Fruit fly (Drosophila melanogaster) whole organism, embryonic: ENCODE data around the gene CG12253.
A peak's percentile ranks its signal among the peaks of the same experiment; 100 is the strongest.

ENCODE experiments used
- Adf1 ChIP-seq: fragments of 200-800 bp; sonication (Bioruptor generic); IDR thresholded peaks from 2 replicates; pipeline ENCODE4 v1.3.6; 2022; ENCODE audit warnings: missing biosample characterization, missing genetic modification characterization
- Antp ChIP-seq: fragments of 200-800 bp; sonication (Bioruptor generic); optimal IDR thresholded peaks from 3 replicates; lab custom pipeline; 2016; ENCODE audit warnings: missing biosample characterization, missing genetic modification characterization
- Asciz ChIP-seq: fragments of 200-800 bp; sonication (Bioruptor generic); optimal IDR thresholded peaks from 2 replicates; lab custom pipeline; 2017; ENCODE audit warnings: missing biosample characterization, mild to moderate bottlenecking, missing genetic modification characterization, missing genetic modification reagents
- CG10979 ChIP-seq: fragments of 200-800 bp; sonication (Bioruptor generic); optimal IDR thresholded peaks from 2 replicates; lab custom pipeline; 2018; ENCODE audit warnings: missing biosample characterization, mild to moderate bottlenecking, missing genetic modification characterization, moderate library complexity
- CG11504 ChIP-seq: fragments of 200-800 bp; sonication (Bioruptor generic); optimal IDR thresholded peaks from 3 replicates; lab custom pipeline; 2019; ENCODE audit warnings: missing biosample characterization, mild to moderate bottlenecking, missing genetic modification characterization, moderate library complexity
- CG1233 ChIP-seq: fragments of 200-800 bp; sonication (Bioruptor generic); optimal IDR thresholded peaks from 4 replicates; lab custom pipeline; 2018; ENCODE audit warnings: missing biosample characterization, mild to moderate bottlenecking, missing genetic modification characterization
- CG12744 ChIP-seq: fragments of 200-800 bp; sonication (Bioruptor generic); optimal IDR thresholded peaks from 2 replicates; lab custom pipeline; 2016; ENCODE audit warnings: missing biosample characterization, missing genetic modification characterization
- CG13424 ChIP-seq: fragments of 200-800 bp; sonication (Bioruptor generic); optimal IDR thresholded peaks from 2 replicates; lab custom pipeline; 2019; ENCODE audit warnings: missing biosample characterization, mild to moderate bottlenecking, missing genetic modification characterization, moderate library complexity
- CG13624 ChIP-seq: fragments of 200-800 bp; sonication (Bioruptor generic); optimal IDR thresholded peaks from 2 replicates; lab custom pipeline; 2016; ENCODE audit warnings: missing biosample characterization, missing genetic modification characterization
- CG15269 ChIP-seq: fragments of 200-800 bp; sonication (Bioruptor generic); optimal IDR thresholded peaks from 2 replicates; lab custom pipeline; 2018; ENCODE audit warnings: missing biosample characterization, mild to moderate bottlenecking, missing genetic modification characterization, moderate library complexity
- CG15479 ChIP-seq: fragments of 200-800 bp; sonication (Bioruptor generic); optimal IDR thresholded peaks from 3 replicates; lab custom pipeline; 2019; ENCODE audit warnings: missing biosample characterization, mild to moderate bottlenecking, missing genetic modification characterization, moderate library complexity
- CG16813 ChIP-seq: fragments of 200-800 bp; sonication (Bioruptor generic); IDR thresholded peaks from 3 replicates; pipeline ENCODE4 v1.3.6; 2022; ENCODE audit warnings: missing biosample characterization, missing genetic modification characterization; ENCODE audit not compliant: partially characterized antibody
- CG17186 ChIP-seq: fragments of 200-800 bp; sonication (Bioruptor generic); optimal IDR thresholded peaks from 3 replicates; lab custom pipeline; 2017; ENCODE audit warnings: missing biosample characterization, missing genetic modification reagents, missing genetic modification characterization
- CG17361 ChIP-seq: fragments of 200-800 bp; sonication (Bioruptor generic); IDR thresholded peaks from 3 replicates; pipeline ENCODE4 v1.3.6; 2022; ENCODE audit warnings: missing biosample characterization, missing genetic modification characterization
- CG17385 ChIP-seq: fragments of 200-800 bp; sonication (Bioruptor generic); optimal IDR thresholded peaks from 3 replicates; lab custom pipeline; 2018; ENCODE audit warnings: missing biosample characterization, mild to moderate bottlenecking, missing genetic modification characterization
- CG1792 ChIP-seq: fragments of 200-800 bp; sonication (Bioruptor generic); optimal IDR thresholded peaks from 2 replicates; lab custom pipeline; 2016; ENCODE audit warnings: missing biosample characterization, missing genetic modification characterization
- CG18599 ChIP-seq: fragments of 200-800 bp; sonication (Bioruptor generic); optimal IDR thresholded peaks from 3 replicates; lab custom pipeline; 2017; ENCODE audit warnings: missing biosample characterization, missing genetic modification characterization, mild to moderate bottlenecking, moderate library complexity, missing genetic modification reagents
- CG2202 ChIP-seq: fragments of 200-800 bp; sonication (Bioruptor generic); optimal IDR thresholded peaks from 2 replicates; lab custom pipeline; 2018; ENCODE audit warnings: missing biosample characterization, mild to moderate bottlenecking, missing genetic modification characterization
- CG2712 ChIP-seq: fragments of 200-800 bp; optimal IDR thresholded peaks from 3 replicates; lab custom pipeline; 2019; ENCODE audit warnings: missing biosample characterization, mild to moderate bottlenecking, missing genetic modification characterization, moderate library complexity
- CG33213 ChIP-seq: fragments of 200-800 bp; sonication (Bioruptor generic); optimal IDR thresholded peaks from 3 replicates; lab custom pipeline; 2016; ENCODE audit warnings: missing biosample characterization, missing genetic modification characterization
- CG34422 ChIP-seq: fragments of 200-800 bp; sonication (Bioruptor generic); IDR thresholded peaks from 3 replicates; pipeline ENCODE4 v1.3.6; 2022; ENCODE audit warnings: missing biosample characterization, missing genetic modification characterization
- Camta ChIP-seq: fragments of 200-800 bp; sonication (Bioruptor generic); optimal IDR thresholded peaks from 2 replicates; lab custom pipeline; 2016; ENCODE audit warnings: missing biosample characterization, missing genetic modification characterization
- D19B ChIP-seq: fragments of 200-800 bp; sonication (Bioruptor generic); optimal IDR thresholded peaks from 2 replicates; lab custom pipeline; 2017; ENCODE audit warnings: missing biosample characterization, mild to moderate bottlenecking, missing genetic modification characterization
- Dbx ChIP-seq: fragments of 200-800 bp; sonication (Bioruptor generic); IDR thresholded peaks from 3 replicates; pipeline ENCODE4 v1.3.6; 2022; ENCODE audit warnings: missing biosample characterization, missing genetic modification characterization
- Doc3 ChIP-seq: fragments of 200-800 bp; sonication (Bioruptor generic); IDR thresholded peaks from 3 replicates; pipeline ENCODE4 v1.3.6; 2022; ENCODE audit warnings: missing biosample characterization, missing genetic modification characterization; ENCODE audit not compliant: partially characterized antibody
- ERR ChIP-seq: fragments of 200-800 bp; sonication (Bioruptor generic); optimal IDR thresholded peaks from 2 replicates; lab custom pipeline; 2016; ENCODE audit warnings: missing biosample characterization, missing genetic modification characterization
- Elba2 ChIP-seq: fragments of 200-800 bp; sonication (Bioruptor generic); optimal IDR thresholded peaks from 3 replicates; lab custom pipeline; 2016; ENCODE audit warnings: missing biosample characterization, missing genetic modification characterization
- Fer2 ChIP-seq: fragments of 200-800 bp; sonication (Bioruptor generic); optimal IDR thresholded peaks from 2 replicates; lab custom pipeline; 2018; ENCODE audit warnings: missing biosample characterization, mild to moderate bottlenecking, missing genetic modification characterization, moderate library complexity
- HLH3B ChIP-seq: fragments of 200-800 bp; sonication (Bioruptor generic); IDR thresholded peaks from 2 replicates; pipeline ENCODE4 v1.3.6; 2022; ENCODE audit warnings: missing biosample characterization, missing genetic modification characterization
- Hand ChIP-seq: fragments of 200-800 bp; sonication (Bioruptor generic); optimal IDR thresholded peaks from 2 replicates; lab custom pipeline; 2017; ENCODE audit warnings: mild to moderate bottlenecking, missing biosample characterization, missing genetic modification reagents, missing genetic modification characterization
- Hmx ChIP-seq: fragments of 200-800 bp; sonication (Bioruptor generic); optimal IDR thresholded peaks from 2 replicates; lab custom pipeline; 2016; ENCODE audit warnings: missing biosample characterization, missing genetic modification characterization
- MESR4 ChIP-seq: fragments of 200-800 bp; sonication (Bioruptor generic); optimal IDR thresholded peaks from 2 replicates; lab custom pipeline; 2018; ENCODE audit warnings: missing biosample characterization, mild to moderate bottlenecking, missing genetic modification characterization, moderate library complexity
- Mes4 ChIP-seq: fragments of 200-800 bp; sonication (Bioruptor generic); optimal IDR thresholded peaks from 2 replicates; lab custom pipeline; 2016; ENCODE audit warnings: missing biosample characterization, missing genetic modification characterization
- Nf-YC ChIP-seq: fragments of 200-800 bp; optimal IDR thresholded peaks from 3 replicates; lab custom pipeline; 2019; ENCODE audit warnings: missing biosample characterization, mild to moderate bottlenecking, missing genetic modification characterization, moderate library complexity
- Rfx ChIP-seq: fragments of 200-800 bp; sonication (Bioruptor generic); IDR thresholded peaks from 2 replicates; pipeline ENCODE4 v1.3.6; 2022; ENCODE audit warnings: missing biosample characterization, missing genetic modification characterization
- Sox100B ChIP-seq: fragments of 200-800 bp; sonication (Bioruptor generic); optimal IDR thresholded peaks from 3 replicates; lab custom pipeline; 2018; ENCODE audit warnings: missing biosample characterization, mild to moderate bottlenecking, missing genetic modification characterization
- Trl ChIP-seq, 3 experiments: fragments of >200 bp in 2 of 3; fragments of 200-800 bp in 1 of 3; sonication (Bioruptor generic) in 1 of 3; optimal IDR thresholded peaks; 2 replicates in 1 of 3; 3 replicates in 2 of 3; lab custom pipeline; 2016 to 2017; ENCODE audit warnings: missing biosample characterization in 1 of 3, missing genetic modification characterization in 1 of 3
- btn ChIP-seq: fragments of 200-800 bp; sonication (Bioruptor generic); optimal IDR thresholded peaks from 2 replicates; lab custom pipeline; 2016; ENCODE audit warnings: missing biosample characterization, missing genetic modification characterization
- crp ChIP-seq, 2 experiments: fragments of 200-800 bp; sonication (Bioruptor generic); optimal IDR thresholded peaks; 2 replicates in 1 of 2; 3 replicates in 1 of 2; lab custom pipeline; 2017; ENCODE audit warnings: missing biosample characterization in 2 of 2, missing genetic modification characterization in 2 of 2, mild to moderate bottlenecking in 1 of 2, moderate library complexity in 1 of 2
- ham ChIP-seq: fragments of 200-800 bp; sonication (Bioruptor generic); IDR thresholded peaks from 2 replicates; pipeline ENCODE4 v1.3.6; 2022; ENCODE audit warnings: missing biosample characterization, missing genetic modification characterization
- hb ChIP-seq: fragments of 200-800 bp; sonication (Bioruptor generic); IDR thresholded peaks from 3 replicates; pipeline ENCODE4 v1.3.6; 2022; ENCODE audit warnings: missing biosample characterization, missing genetic modification characterization; ENCODE audit not compliant: partially characterized antibody
- ken ChIP-seq: fragments of 200-800 bp; sonication (Bioruptor generic); IDR thresholded peaks from 3 replicates; pipeline ENCODE4 v1.3.6; 2022; ENCODE audit warnings: missing biosample characterization, missing genetic modification characterization
- lilli ChIP-seq: fragments of 200-800 bp; sonication (Bioruptor generic); optimal IDR thresholded peaks from 3 replicates; lab custom pipeline; 2016; ENCODE audit warnings: missing biosample characterization, missing genetic modification characterization
- psq ChIP-seq: fragments of 200-800 bp; sonication (Bioruptor generic); optimal IDR thresholded peaks from 2 replicates; lab custom pipeline; 2017; ENCODE audit warnings: missing biosample characterization, missing genetic modification characterization
- pzg ChIP-seq: fragments of 200-800 bp; sonication (Bioruptor generic); optimal IDR thresholded peaks from 3 replicates; lab custom pipeline; 2018; ENCODE audit warnings: missing biosample characterization, mild to moderate bottlenecking, missing genetic modification characterization, moderate library complexity
- tna ChIP-seq: fragments of 200-800 bp; sonication (Bioruptor generic); IDR thresholded peaks from 2 replicates; pipeline ENCODE4 v1.3.6; 2022; ENCODE audit warnings: missing biosample characterization, missing genetic modification characterization; ENCODE audit not compliant: partially characterized antibody
- vvl ChIP-seq: fragments of 200-800 bp; sonication (Bioruptor generic); IDR thresholded peaks from 2 replicates; pipeline ENCODE4 v1.3.6; 2022; ENCODE audit warnings: missing biosample characterization, missing genetic modification characterization

CG12253 gene

DNA sequence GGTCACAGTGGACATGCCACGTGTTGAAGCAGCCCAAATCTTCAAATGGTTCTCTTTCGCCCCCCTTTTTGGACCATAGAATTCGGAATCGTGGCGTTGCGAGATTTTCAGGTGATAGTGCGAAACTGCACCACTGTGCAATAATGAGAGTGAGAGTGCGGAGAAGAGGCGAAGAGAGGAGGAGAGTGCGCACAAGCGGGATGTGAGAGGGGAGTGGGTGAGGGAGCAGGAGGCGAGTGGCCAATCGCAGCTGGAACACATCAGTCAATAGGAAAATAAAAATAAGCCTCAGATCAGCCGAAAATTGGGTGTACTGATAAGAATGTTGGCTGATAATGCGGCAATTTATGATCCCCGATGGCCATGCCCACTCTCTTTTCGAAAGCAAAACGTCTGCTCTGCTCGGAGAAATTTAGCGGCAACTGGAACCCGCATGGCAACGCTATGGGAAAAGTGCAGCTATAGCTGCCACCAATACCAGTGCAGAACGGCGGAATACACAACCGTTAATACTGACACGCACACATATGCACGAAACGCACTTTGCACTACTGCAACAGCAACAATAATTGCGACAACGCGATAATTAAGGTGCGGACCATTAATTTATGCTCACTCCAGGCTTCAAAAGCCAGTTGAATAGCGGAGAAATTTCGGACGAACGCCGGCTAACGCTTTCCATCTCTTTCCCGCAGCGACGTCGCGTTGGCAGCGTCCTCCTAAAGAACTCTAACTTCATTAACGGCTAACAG, 20.2 kb upstream of the CG12253 start (continued):
- TF ChIP-seq Rfx (GFP tag; lab: Robert Waterston, UW) = no peak; the same call in 1 of the 2 replicates
- no peak for TF ChIP-seq btn (GFP tag; lab: Kevin White, UChicago)
- no peak for TF ChIP-seq Camta (GFP tag; lab: Kevin White, UChicago)
- TF ChIP-seq D19B (GFP tag; lab: Kevin White, UChicago) = no peak
- peak; percentile 1 for TF ChIP-seq pzg (GFP tag; lab: Kevin White, UChicago)
- TF ChIP-seq CG16813 (GFP tag; lab: Robert Waterston, UW) = 0 out of 3 replicates have a peak, but pooled peaks have one; percentile 13
- TF ChIP-seq CG1233 (GFP tag; lab: Kevin White, UChicago) = no peak
- no peak for TF ChIP-seq Sox100B (GFP tag; lab: Kevin White, UChicago)
- peak; percentile 47; the same call in 1 of the 3 replicates for TF ChIP-seq hb (GFP tag; lab: Robert Waterston, UW)
- no peak for TF ChIP-seq CG2202
- no peak for TF ChIP-seq CG12744 (GFP tag; lab: Kevin White, UChicago)
- peak; percentile 94 for TF ChIP-seq Nf-YC
- 0 out of 2 replicates have a peak, but pooled peaks have one; percentile 9 for TF ChIP-seq tna (GFP tag; lab: Robert Waterston, UW)
- TF ChIP-seq CG11504 (tag; lab: Kevin White, UChicago) = no peak
- TF ChIP-seq CG1792 = no peak
- TF ChIP-seq vvl (GFP tag; lab: Robert Waterston, UW) = peak; percentile 54; the same call in 1 of the 2 replicates
- TF ChIP-seq Asciz (GFP tag; lab: Kevin White, UChicago) = no peak
- peak; percentile 39 for TF ChIP-seq CG10979
- TF ChIP-seq CG17385 (GFP tag; lab: Kevin White, UChicago) = peak; percentile 8
- peak in 1 of 2 experiments; percentile 16 for TF ChIP-seq crp (GFP tag; optimal IDR thresholded peaks at IDR 0.05; lab: Kevin White, UChicago)
- TF ChIP-seq CG13424 (tag; lab: Kevin White, UChicago) = peak; percentile 1
- TF ChIP-seq Hand (GFP tag; lab: Kevin White, UChicago) = no peak
- TF ChIP-seq CG15479 (GFP tag; lab: Kevin White, UChicago) = peak; percentile 52
- TF ChIP-seq CG34422 = peak; percentile 72; the same call in 2 of the 3 replicates
- 0 out of 3 replicates have a peak, but pooled peaks have one; percentile 26 for TF ChIP-seq ken
- peak; percentile 13 for TF ChIP-seq ERR (GFP tag; lab: Kevin White, UChicago)
- TF ChIP-seq Fer2 = no peak
- TF ChIP-seq CG17361 (GFP tag; lab: Robert Waterston, UW) = 0 out of 3 replicates have a peak, but pooled peaks have one; percentile 9
- peak; percentile 36 for TF ChIP-seq CG18599
- TF ChIP-seq CG17186 = peak; percentile 29
- TF ChIP-seq Adf1 (GFP tag; lab: Robert Waterston, UW) = peak; percentile 57
- TF ChIP-seq Antp (GFP tag; lab: Kevin White, UChicago) = peak; percentile 11
- peak; percentile 69 to 84 for TF ChIP-seq Trl (optimal IDR thresholded peaks at IDR 0.05; lab: Kevin White, UChicago)
- TF ChIP-seq Trl (GFP tag; optimal IDR thresholded peaks at IDR 0.05; lab: Kevin White, UChicago) = peak; percentile 64
- peak; percentile 78 for TF ChIP-seq Elba2 (GFP tag; lab: Kevin White, UChicago)
- peak; percentile 23 for TF ChIP-seq lilli (GFP tag; lab: Kevin White, UChicago)
- TF ChIP-seq Doc3 (GFP tag; lab: Robert Waterston, UW) = no peak
- peak; percentile 70 for TF ChIP-seq MESR4
- no peak for TF ChIP-seq Hmx
- TF ChIP-seq ham (GFP tag; lab: Robert Waterston, UW) = no peak
- no peak for TF ChIP-seq Dbx
- peak; percentile 25 for TF ChIP-seq CG2712 (tag; lab: Kevin White, UChicago)
- 0 out of 2 replicates have a peak, but pooled peaks have one; percentile 18 for TF ChIP-seq HLH3B (GFP tag; lab: Robert Waterston, UW)
- no peak for TF ChIP-seq Mes4
- TF ChIP-seq CG13624 (GFP tag; lab: Kevin White, UChicago) = no peak
- no peak for TF ChIP-seq CG15269 (tag; lab: Kevin White, UChicago)
- no peak for TF ChIP-seq psq (GFP tag; lab: Kevin White, UChicago)
- peak; percentile 1 for TF ChIP-seq CG33213
